Fruit fly (Drosophila melanogaster): ENCODE measurements around the gene CG34247.
A peak's percentile ranks its signal among the peaks of the same experiment; 100 is the strongest.

CG34247 gene

DNA sequence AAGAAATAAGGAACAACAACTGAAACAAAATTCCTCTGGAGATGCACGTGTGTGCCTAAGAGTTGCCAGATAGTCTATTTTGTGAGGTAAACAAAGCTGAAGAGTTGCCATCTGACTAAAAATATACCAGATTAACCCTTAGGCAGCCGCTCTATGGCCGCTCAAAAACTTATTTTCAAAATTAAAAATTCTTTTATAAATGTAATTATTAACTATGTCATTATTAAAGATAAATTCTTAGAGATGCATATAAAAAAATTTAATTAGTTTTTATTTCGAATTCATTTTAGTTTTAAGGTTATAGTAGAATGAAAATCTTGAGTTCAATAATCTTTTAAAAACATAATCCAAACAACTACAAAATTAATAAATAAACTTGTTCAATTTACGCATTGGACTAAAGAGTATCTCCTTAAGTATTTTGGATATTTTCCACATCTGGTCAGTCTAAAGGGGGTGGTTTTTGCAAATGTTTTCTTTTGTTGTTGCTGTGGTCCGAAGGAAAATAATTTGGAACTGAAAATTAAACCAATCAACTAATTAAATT, 32.7 kb downstream of the CG34247 start, which contains the start of gene Tmx3 (continued):
- TF ChIP-seq CG42726 (GFP tag; IDR thresholded peaks at IDR 0.05; ENCODE audit: partially characterized antibody) (no peak), CG31365 (tag; optimal IDR thresholded peaks at IDR 0.05) (no peak), YL-1 (GFP tag; optimal IDR thresholded peaks at IDR 0.05) (peak; percentile 84), PHDP (tag; optimal IDR thresholded peaks at IDR 0.05) (peak; percentile 91), CG2199 (GFP tag; IDR thresholded peaks at IDR 0.05) (peak; percentile 25; the same call in 1 of the 3 replicates), CG6689 (GFP tag; IDR thresholded peaks at IDR 0.05) (peak; percentile 90), Spps (tag; optimal IDR thresholded peaks at IDR 0.05) (peak; percentile 62), wor (GFP tag; IDR thresholded peaks at IDR 0.05) (peak; percentile 79), nmo (GFP tag; optimal IDR thresholded peaks at IDR 0.05) (peak; percentile 96), CG11247 (GFP tag; IDR thresholded peaks at IDR 0.05) (peak; percentile 95), corto (GFP tag; optimal IDR thresholded peaks at IDR 0.05) (peak; percentile 62), BEAF-32 (GFP tag; optimal IDR thresholded peaks at IDR 0.05) (peak; percentile 28), CG14965 (GFP tag; optimal IDR thresholded peaks at IDR 0.05; ENCODE audit: borderline replicate concordance) (no peak), Dek (tag; optimal IDR thresholded peaks at IDR 0.05) (peak; percentile 92), ham (GFP tag; IDR thresholded peaks at IDR 0.05) (peak; percentile 30; the same call in 1 of the 2 replicates), abd-A (tag; optimal IDR thresholded peaks at IDR 0.05) (no peak), CG11504 (tag; optimal IDR thresholded peaks at IDR 0.05) (peak; percentile 91), Mrtf (GFP tag; IDR thresholded peaks at IDR 0.05) (peak; percentile 84; the same call in 2 of the 3 replicates), ftz-f1 (GFP tag; optimal IDR thresholded peaks at IDR 0.05) (no peak), sr (GFP tag; IDR thresholded peaks at IDR 0.05) (peak; percentile 32; the same call in 1 of the 3 replicates), CG8478 (optimal IDR thresholded peaks at IDR 0.05) (no peak), CG34422 (GFP tag; IDR thresholded peaks at IDR 0.05) (peak; percentile 96), sug (tag; optimal IDR thresholded peaks at IDR 0.05) (peak; percentile 31), CG10565 (GFP tag; optimal IDR thresholded peaks at IDR 0.05) (no peak), Ets65A (GFP tag) (peak; percentile 95), usp (GFP tag; optimal IDR thresholded peaks at IDR 0.05) (no peak), CG10543 (GFP tag; optimal IDR thresholded peaks at IDR 0.05) (no peak), esg (GFP tag; conservative IDR thresholded peaks at IDR 0.05) (peak; percentile 89), CG17361 (GFP tag; IDR thresholded peaks at IDR 0.05) (peak; percentile 76), CkIIα-i1 (GFP tag; IDR thresholded peaks at IDR 0.05) (no peak), Atf6 (GFP tag; IDR thresholded peaks at IDR 0.05) (peak; percentile 89), pfk (GFP tag; optimal IDR thresholded peaks at IDR 0.05) (no peak), Rx (GFP tag; IDR thresholded peaks at IDR 0.05) (peak; percentile 89), amos (GFP tag; IDR thresholded peaks at IDR 0.05; ENCODE audit: partially characterized antibody) (no peak), Side (GFP tag; optimal IDR thresholded peaks at IDR 0.05) (peak; percentile 10), CG11723 (GFP tag; optimal IDR thresholded peaks at IDR 0.05) (no peak), CrebB (tag; optimal IDR thresholded peaks at IDR 0.05) (peak; percentile 61), zfh1 (GFP tag; IDR thresholded peaks at IDR 0.05) (peak; percentile 88), CG14667 (GFP tag; IDR thresholded peaks at IDR 0.05) (peak; percentile 86), disco-r (GFP tag; optimal IDR thresholded peaks at IDR 0.05) (peak; percentile 14), Abd-B (GFP tag; optimal IDR thresholded peaks at IDR 0.05) (peak; percentile 90), CG10274 (GFP tag; optimal IDR thresholded peaks at IDR 0.05) (no peak), fd64A (GFP tag; optimal IDR thresholded peaks at IDR 0.05) (no peak), jigr1 (GFP tag; IDR thresholded peaks at IDR 0.05) (peak; percentile 77), pho (GFP tag; optimal IDR thresholded peaks at IDR 0.05) (peak; percentile 71), chn (GFP tag; optimal IDR thresholded peaks at IDR 0.05) (peak; percentile 59), Fer2 (tag; optimal IDR thresholded peaks at IDR 0.05) (peak; percentile 80), pros (GFP tag; optimal IDR thresholded peaks at IDR 0.05) (no peak), Gsc (GFP tag; IDR thresholded peaks at IDR 0.05) (no peak), Hey (tag; optimal IDR thresholded peaks at IDR 0.05) (no peak), CG5245 (GFP tag; optimal IDR thresholded peaks at IDR 0.05) (peak; percentile 57), yki (optimal IDR thresholded peaks at IDR 0.05) (no peak)
